Worm (Caenorhabditis elegans) whole organism, mixed stage, embryonic: ENCODE data around the gene K08D8.3.

Experiments
- ceh-39 ChIP-seq: fragments of 150-350 bp; optimal IDR thresholded peaks from 2 replicates; lab custom pipeline; 2014; ENCODE audit warnings: missing biosample characterization, missing genetic modification characterization
- lin-13 ChIP-seq: fragments of 150-350 bp; optimal IDR thresholded peaks from 2 replicates; lab custom pipeline; 2014; ENCODE audit warnings: missing biosample characterization, missing genetic modification characterization
- mab-5 ChIP-seq: fragments of 150-350 bp; optimal IDR thresholded peaks from 2 replicates; lab custom pipeline; 2014; ENCODE audit warnings: missing biosample characterization, missing genetic modification characterization
- nhr-237 ChIP-seq: fragments of 150-350 bp; optimal IDR thresholded peaks from 2 replicates; lab custom pipeline; 2014; ENCODE audit warnings: missing biosample characterization, missing genetic modification characterization
- pha-4 ChIP-seq: fragments of 150-350 bp; optimal IDR thresholded peaks from 2 replicates; lab custom pipeline; 2018; ENCODE audit warnings: missing biosample characterization, missing genetic modification reagents, missing genetic modification characterization
- unc-62 ChIP-seq: fragments of 150-350 bp; optimal IDR thresholded peaks from 2 replicates; lab custom pipeline; 2014; ENCODE audit warnings: missing biosample characterization, missing genetic modification reagents, missing genetic modification characterization
- ztf-11 ChIP-seq: fragments of 150-350 bp; optimal IDR thresholded peaks from 2 replicates; lab custom pipeline; 2014; ENCODE audit warnings: missing biosample characterization, missing genetic modification characterization

- no peak for TF ChIP-seq unc-62 (GFP tag; lab: Kevin White, UChicago)
- no peak for TF ChIP-seq nhr-237 (tag; lab: Kevin White, UChicago)
- no peak for TF ChIP-seq ceh-39 (tag; lab: Kevin White, UChicago)
- TF ChIP-seq ztf-11 (tag; lab: Kevin White, UChicago): no peak
- TF ChIP-seq lin-13 (tag; lab: Kevin White, UChicago): no peak
- TF ChIP-seq mab-5 (tag; lab: Kevin White, UChicago): no peak
- no peak for TF ChIP-seq pha-4 (tag; lab: Kevin White, UChicago)
These were observed 29.9 kb downstream of the K08D8.3 start for ce11 chrIV:12876558-12876957.
